Worm (Caenorhabditis elegans): Measurements from ENCODE around the gene tpst-2.

tpst-2 gene

DNA sequence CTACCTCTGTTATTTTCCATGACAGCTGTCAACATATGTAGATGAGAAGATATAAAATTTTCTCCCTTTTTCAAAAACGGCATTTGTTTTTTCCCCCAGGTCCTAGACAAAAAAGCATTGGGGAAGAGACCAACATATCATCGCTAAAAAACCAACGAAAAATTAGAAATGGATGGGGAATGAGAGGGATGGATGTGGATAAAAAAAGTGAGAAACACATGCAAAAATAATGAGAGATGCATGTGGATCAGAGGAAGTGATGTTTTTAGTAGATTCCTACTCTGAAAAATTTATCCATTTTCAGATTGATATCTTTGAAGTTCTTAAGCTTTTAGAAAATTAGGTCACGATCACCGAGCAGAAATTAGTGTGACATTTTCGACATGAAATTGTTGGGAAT, 8.6 kb upstream of the tpst-2 start:
- TF ChIP-seq nhr-2 (tag; optimal IDR thresholded peaks at IDR 0.05) (no peak), ceh-43 (GFP tag; optimal IDR thresholded peaks at IDR 0.05) (no peak), bed-3 (GFP tag; optimal IDR thresholded peaks at IDR 0.05) (no peak), blmp-1 (tag; optimal IDR thresholded peaks at IDR 0.05) (no peak), sem-2 (GFP tag; optimal IDR thresholded peaks at IDR 0.05) (no peak), ztf-11 (tag; optimal IDR thresholded peaks at IDR 0.05) (no peak), nhr-12 (tag; optimal IDR thresholded peaks at IDR 0.05) (no peak), hlh-1 (tag; optimal IDR thresholded peaks at IDR 0.05) (no peak), M03D4.4 (tag; optimal IDR thresholded peaks at IDR 0.05) (no peak), lsy-2 (tag; optimal IDR thresholded peaks at IDR 0.05) (no peak), lin-13 (tag; optimal IDR thresholded peaks at IDR 0.05) (no peak)

DNA sequence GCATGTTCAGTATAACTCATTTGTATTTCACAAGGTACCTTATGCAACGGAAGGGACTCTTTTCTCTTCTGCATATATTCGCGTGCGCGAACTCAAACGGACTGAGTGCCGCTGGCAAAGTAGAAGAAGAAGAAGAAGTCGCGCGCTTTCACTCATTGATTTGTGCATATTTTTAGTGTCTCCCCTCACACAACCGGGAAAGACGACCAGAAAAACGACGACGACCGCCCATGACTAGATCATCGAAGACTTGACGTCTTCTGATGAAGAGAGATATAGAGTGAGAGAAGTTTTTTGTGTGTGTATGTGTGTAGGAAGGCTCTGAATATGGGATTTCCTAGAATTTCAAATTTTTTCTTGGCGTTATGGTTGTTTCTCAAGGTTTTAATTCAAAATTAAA, 6.7 kb upstream of the tpst-2 start:
- TF ChIP-seq elt-1 (tag; optimal IDR thresholded peaks at IDR 0.05; ENCODE audit: borderline replicate concordance, insufficient read depth) = no peak
- TF ChIP-seq unc-39 (tag; optimal IDR thresholded peaks at IDR 0.05) = no peak
- no peak for TF ChIP-seq nhr-28 (tag; optimal IDR thresholded peaks at IDR 0.05)
- peak; percentile 62 for TF ChIP-seq ces-1 (GFP tag; optimal IDR thresholded peaks at IDR 0.05)
- TF ChIP-seq ceh-83 (GFP tag; optimal IDR thresholded peaks at IDR 0.05) = no peak
- TF ChIP-seq lin-13 (tag; optimal IDR thresholded peaks at IDR 0.05) = no peak
- TF ChIP-seq nhr-2 (tag; optimal IDR thresholded peaks at IDR 0.05) = no peak

DNA sequence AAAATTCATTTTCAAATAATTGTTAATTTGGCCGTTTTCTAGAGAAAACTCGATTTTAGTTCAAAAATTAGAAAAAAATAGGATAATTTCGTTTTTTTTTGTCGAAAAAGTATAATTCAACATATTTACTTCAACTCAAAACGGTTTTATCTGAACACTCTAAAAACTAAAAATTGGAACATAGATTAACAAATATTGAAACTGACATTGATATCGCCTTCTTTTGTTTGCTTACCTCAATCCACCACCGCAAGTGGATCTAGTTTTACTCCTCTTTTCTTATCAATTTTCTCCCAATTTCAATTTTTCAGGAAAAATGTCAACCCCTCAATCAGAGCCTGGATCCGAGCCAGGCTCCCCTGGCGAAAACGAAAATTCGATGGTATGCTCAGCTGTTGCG, 6.2 kb upstream of the tpst-2 start, which contains the start of gene ptl-1:
ptl-1 (plus strand) TSS at position 301 of the 400 bp plus-strand sequence.
- TF ChIP-seq blmp-1 (tag; optimal IDR thresholded peaks at IDR 0.05) (no peak), zip-8 (tag; optimal IDR thresholded peaks at IDR 0.05) (no peak), lin-13 (tag; optimal IDR thresholded peaks at IDR 0.05) (no peak)

DNA sequence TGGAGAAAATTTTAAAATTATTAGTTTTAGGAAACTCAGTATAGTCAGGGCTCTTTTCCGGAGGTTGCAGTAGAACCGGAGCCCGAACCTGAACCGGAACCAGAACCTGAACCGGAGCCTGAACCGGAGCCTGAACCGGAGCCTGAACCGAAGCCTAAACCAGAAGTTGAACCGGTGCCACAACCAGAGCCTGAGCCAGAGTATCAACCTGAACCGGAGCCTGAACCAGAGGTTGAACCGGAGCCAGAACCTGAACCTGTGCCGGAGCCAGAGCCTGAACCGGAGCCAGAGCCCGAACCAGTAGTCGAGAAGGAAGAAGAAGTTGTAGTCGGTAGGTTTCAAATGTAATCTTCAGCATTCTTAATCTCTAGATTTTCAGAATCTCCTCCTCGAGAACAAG, 2.5 kb upstream of the tpst-2 start:
- TF ChIP-seq mls-2 (tag; optimal IDR thresholded peaks at IDR 0.05) (no peak), nhr-2 (tag; optimal IDR thresholded peaks at IDR 0.05) (no peak)

DNA sequence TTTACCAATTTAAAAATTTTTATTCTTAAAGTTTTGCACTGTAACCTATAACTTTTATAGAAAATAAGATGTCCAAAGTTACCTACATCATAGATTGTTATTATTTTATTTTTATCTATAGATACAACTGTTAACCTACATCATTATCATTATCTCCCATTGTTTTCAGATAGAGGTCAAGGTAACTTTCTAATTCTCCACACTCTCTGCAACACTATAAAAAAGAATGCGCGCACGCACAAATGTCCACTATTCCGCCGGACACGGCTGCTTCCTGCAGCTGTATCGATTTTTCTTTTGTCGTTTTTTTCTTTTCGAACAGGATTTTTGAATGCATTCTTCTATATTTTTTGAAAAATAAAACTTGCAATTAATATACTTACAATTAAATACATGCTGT, 1.6 kb downstream of the tpst-2 start:
- no peak for TF ChIP-seq unc-120 (tag; optimal IDR thresholded peaks at IDR 0.05; ENCODE audit: poor library complexity, severe bottlenecking)
- TF ChIP-seq hlh-1 (tag; optimal IDR thresholded peaks at IDR 0.05) = peak; percentile 26

DNA sequence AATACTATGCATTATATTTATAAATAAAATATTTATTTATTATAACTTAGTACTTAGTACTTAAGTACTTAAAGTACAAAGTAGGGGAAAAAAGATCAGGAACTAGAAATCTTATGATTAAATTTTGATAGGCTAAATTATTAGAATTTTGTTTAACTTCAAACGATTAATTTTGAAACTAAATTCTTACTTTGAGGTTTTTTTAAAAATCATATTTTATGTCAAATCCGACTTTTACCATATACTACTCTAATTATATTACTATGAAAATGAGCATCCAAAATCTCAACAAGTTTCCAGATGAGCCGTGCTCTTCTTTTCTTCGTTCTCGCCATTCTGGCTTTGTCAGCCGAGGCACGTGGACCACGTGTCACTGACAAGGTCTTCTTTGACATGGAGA, 2.1 kb downstream of the tpst-2 start, which contains the start of gene cyn-6:
cyn-6 (plus strand) TSS at position 301 of the 400 bp plus-strand sequence.
- TF ChIP-seq drap-1 (GFP tag; optimal IDR thresholded peaks at IDR 0.05) (no peak), ceh-43 (GFP tag; optimal IDR thresholded peaks at IDR 0.05) (no peak), pha-4 (tag; optimal IDR thresholded peaks at IDR 0.05) (no peak), nhr-2 (tag; optimal IDR thresholded peaks at IDR 0.05) (no peak), ham-2 (GFP tag; optimal IDR thresholded peaks at IDR 0.05) (no peak)

DNA sequence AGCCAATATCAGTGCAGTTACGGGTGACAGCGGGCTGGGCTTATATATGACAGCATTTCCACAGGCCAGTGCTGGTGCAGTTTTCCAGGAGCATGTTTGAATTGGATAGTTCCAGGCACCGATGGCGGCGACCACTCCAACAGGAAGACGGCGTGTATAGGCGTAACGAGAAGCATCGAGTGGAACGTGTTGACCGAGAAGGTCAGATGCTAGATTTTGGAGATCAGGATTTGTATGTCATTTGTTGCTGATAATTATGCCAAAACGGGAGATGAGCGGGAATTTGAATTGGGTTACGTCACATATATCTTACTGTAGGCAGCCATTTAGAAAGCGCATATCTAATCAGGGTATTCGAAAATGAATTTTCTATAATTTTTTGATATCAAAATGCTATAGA, 4.4 kb downstream of the tpst-2 start:
- TF ChIP-seq mep-1 (tag; optimal IDR thresholded peaks at IDR 0.05) (no peak), sem-2 (GFP tag; optimal IDR thresholded peaks at IDR 0.05) (no peak), ceh-83 (GFP tag; optimal IDR thresholded peaks at IDR 0.05) (no peak), nhr-2 (tag; optimal IDR thresholded peaks at IDR 0.05) (no peak), pha-4 (tag; optimal IDR thresholded peaks at IDR 0.05) (no peak), ces-1 (GFP tag; optimal IDR thresholded peaks at IDR 0.05) (no peak), mab-5 (tag; optimal IDR thresholded peaks at IDR 0.05) (no peak), unc-120 (tag; optimal IDR thresholded peaks at IDR 0.05; ENCODE audit: poor library complexity, severe bottlenecking) (no peak), unc-39 (tag; optimal IDR thresholded peaks at IDR 0.05) (no peak), hlh-1 (tag; optimal IDR thresholded peaks at IDR 0.05) (no peak), ztf-11 (tag; optimal IDR thresholded peaks at IDR 0.05) (no peak), M03D4.4 (tag; optimal IDR thresholded peaks at IDR 0.05) (no peak), snpc-4 (tag; optimal IDR thresholded peaks at IDR 0.05) (no peak), nhr-237 (tag; optimal IDR thresholded peaks at IDR 0.05) (no peak), ceh-43 (GFP tag; optimal IDR thresholded peaks at IDR 0.05) (no peak), mls-2 (tag; optimal IDR thresholded peaks at IDR 0.05) (no peak), sptf-1 (tag; optimal IDR thresholded peaks at IDR 0.05) (no peak), flh-1 (GFP tag; optimal IDR thresholded peaks at IDR 0.05) (no peak), nhr-28 (tag; optimal IDR thresholded peaks at IDR 0.05) (no peak), lin-13 (tag; optimal IDR thresholded peaks at IDR 0.05) (no peak)

Measured in whole organism, mixed stage, embryonic.